Fruit fly (Drosophila melanogaster): ENCODE data around the gene mRpL2.

Gene mRpL2

DNA sequence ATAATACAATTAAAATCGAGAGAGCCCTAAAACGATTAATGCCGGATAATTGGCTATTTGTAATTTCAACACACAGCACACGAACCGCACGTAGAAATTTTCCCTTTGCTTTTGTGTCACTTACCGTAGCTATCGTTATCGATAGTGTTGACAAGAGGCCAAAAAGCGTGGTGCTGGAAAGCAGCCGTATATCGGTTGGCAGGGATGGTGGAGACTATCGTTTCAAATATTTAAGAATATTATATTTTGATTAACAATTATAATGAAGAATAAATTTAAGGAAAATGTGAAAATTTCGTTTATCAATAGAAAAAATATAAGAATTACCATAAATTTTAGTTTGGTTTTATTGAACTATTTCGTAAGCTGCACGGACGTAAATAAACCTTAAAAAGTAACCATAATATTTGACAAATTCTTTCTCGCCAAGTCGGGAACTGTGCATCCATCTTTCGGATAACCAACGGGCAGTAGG is 27.6 kb upstream of the mRpL2 start, which contains the start of gene JIL-1 (continued):
- TF ChIP-seq CG7963 (GFP tag; IDR thresholded peaks at IDR 0.05; ENCODE audit: partially characterized antibody) (peak; percentile 79), Ada2b (GFP tag; IDR thresholded peaks at IDR 0.05) (peak; percentile 66), Hr39 (optimal IDR thresholded peaks at IDR 0.05) (no peak), fd64A (GFP tag; optimal IDR thresholded peaks at IDR 0.05) (no peak), schlank (tag; optimal IDR thresholded peaks at IDR 0.05) (no peak), tna (GFP tag; IDR thresholded peaks at IDR 0.05; ENCODE audit: partially characterized antibody) (peak; percentile 73), Atf3 (GFP tag; optimal IDR thresholded peaks at IDR 0.05) (no peak), CG13287 (GFP tag; IDR thresholded peaks at IDR 0.05; ENCODE audit: partially characterized antibody) (peak; percentile 88), CG1602 (GFP tag; optimal IDR thresholded peaks at IDR 0.05) (peak; percentile 46), Dip2 (GFP tag; IDR thresholded peaks at IDR 0.05) (no peak), CG10209 (GFP tag; optimal IDR thresholded peaks at IDR 0.05) (peak; percentile 59), CG4854 (GFP tag; optimal IDR thresholded peaks at IDR 0.05) (peak; percentile 48), Rx (GFP tag; IDR thresholded peaks at IDR 0.05) (peak; percentile 52), danr (GFP tag; IDR thresholded peaks at IDR 0.05) (no peak), tap (tag; optimal IDR thresholded peaks at IDR 0.05) (no peak), CG16779 (GFP tag; IDR thresholded peaks at IDR 0.05) (peak; percentile 72; the same call in 1 of the 2 replicates), Bteb2 (GFP tag; optimal IDR thresholded peaks at IDR 0.05) (peak; percentile 18), CG17328 (GFP tag; IDR thresholded peaks at IDR 0.05) (peak; percentile 64), caup (GFP tag; optimal IDR thresholded peaks at IDR 0.05; ENCODE audit: severe bottlenecking) (peak; percentile 29), CG33557 (GFP tag; optimal IDR thresholded peaks at IDR 0.05) (peak; percentile 28), CG12155 (GFP tag; optimal IDR thresholded peaks at IDR 0.05) (peak; percentile 68), exex (tag; optimal IDR thresholded peaks at IDR 0.05) (no peak), dpn (GFP tag; optimal IDR thresholded peaks at IDR 0.05) (peak; percentile 58 to 60), CG10543 (GFP tag; optimal IDR thresholded peaks at IDR 0.05) (peak; percentile 60), Pdp1 (GFP tag; optimal IDR thresholded peaks at IDR 0.05) (peak; percentile 1 to 59), Elba2 (GFP tag; optimal IDR thresholded peaks at IDR 0.05) (peak; percentile 40), ap (GFP tag; IDR thresholded peaks at IDR 0.05) (no peak), ind (GFP tag; optimal IDR thresholded peaks at IDR 0.05) (peak; percentile 64), ssp (GFP tag; IDR thresholded peaks at IDR 0.05) (peak; percentile 57), zf30C (GFP tag; optimal IDR thresholded peaks at IDR 0.05) (no peak), NC2α (GFP tag; optimal IDR thresholded peaks at IDR 0.05) (no peak), tup (GFP tag; optimal IDR thresholded peaks at IDR 0.05) (peak; percentile 3), CG6765 (GFP tag; optimal IDR thresholded peaks at IDR 0.05) (peak; percentile 46), odd (GFP tag; optimal IDR thresholded peaks at IDR 0.05) (no peak), lab (GFP tag; optimal IDR thresholded peaks at IDR 0.05) (peak; percentile 65), HLH54F (GFP tag; optimal IDR thresholded peaks at IDR 0.05) (peak; percentile 69), CG11093 (GFP tag; IDR thresholded peaks at IDR 0.05) (peak; percentile 59; the same call in 1 of the 3 replicates), CG17912 (GFP tag; optimal IDR thresholded peaks at IDR 0.05) (peak; percentile 19), CG7839 (tag; optimal IDR thresholded peaks at IDR 0.05) (peak; percentile 79), zen (tag; optimal IDR thresholded peaks at IDR 0.05) (peak; percentile 55), Side (GFP tag; optimal IDR thresholded peaks at IDR 0.05) (no peak), dan (GFP tag; IDR thresholded peaks at IDR 0.05) (no peak), tx (GFP tag; optimal IDR thresholded peaks at IDR 0.05) (peak; percentile 6), Opbp (GFP tag; IDR thresholded peaks at IDR 0.05; ENCODE audit: partially characterized antibody) (peak; percentile 93), az2 (GFP tag; optimal IDR thresholded peaks at IDR 0.05) (peak; percentile 48), ftz-f1 (GFP tag; optimal IDR thresholded peaks at IDR 0.05) (no peak), vfl (GFP tag; optimal IDR thresholded peaks at IDR 0.05) (peak; percentile 64), Gsc (GFP tag; IDR thresholded peaks at IDR 0.05) (no peak), eve (GFP tag; optimal IDR thresholded peaks at IDR 0.05) (peak in 1 of 2 experiments; percentile 46), CG6791 (GFP tag; IDR thresholded peaks at IDR 0.05; ENCODE audit: partially characterized antibody) (peak; percentile 91), pita (GFP tag; optimal IDR thresholded peaks at IDR 0.05) (no peak)

Measured in whole organism, embryonic.